Worm (Caenorhabditis elegans) whole organism, late embryonic: Measurements from ENCODE around the gene C28C12.1.

Experiments
- T23F11.4 ChIP-seq: fragments of 200-800 bp; sonication (Bioruptor generic); optimal IDR thresholded peaks from 2 replicates; lab custom pipeline; 2018; ENCODE audit warnings: mild to moderate bottlenecking, missing genetic modification characterization, missing compliant biosample characterization
- ahr-1 ChIP-seq: sonication (generic microtip); optimal IDR thresholded peaks from 2 replicates; lab custom pipeline; 2016; ENCODE audit warnings: missing genetic modification characterization, missing compliant biosample characterization
- ama-1 ChIP-seq: fragments of 150-350 bp; optimal IDR thresholded peaks from 2 replicates; lab custom pipeline; 2014
- ceh-18 ChIP-seq: sonication (generic microtip); optimal IDR thresholded peaks from 2 replicates; lab custom pipeline; 2016; ENCODE audit warnings: missing genetic modification characterization, missing compliant biosample characterization
- ceh-22 ChIP-seq: sonication (generic microtip); optimal IDR thresholded peaks from 2 replicates; lab custom pipeline; 2017; ENCODE audit warnings: missing biosample characterization, missing genetic modification characterization
- ceh-24 ChIP-seq: sonication (generic microtip); optimal IDR thresholded peaks from 2 replicates; lab custom pipeline; 2016; ENCODE audit warnings: mild to moderate bottlenecking, missing genetic modification characterization, missing compliant biosample characterization
- ceh-45 ChIP-seq: fragments of 200-800 bp; sonication (Bioruptor generic); IDR thresholded peaks from 2 replicates; pipeline ENCODE4 v1.3.6; 2022; ENCODE audit warnings: missing genetic modification reagents, missing genetic modification characterization, missing compliant biosample characterization
- ceh-48 ChIP-seq: sonication (generic microtip); optimal IDR thresholded peaks from 2 replicates; lab custom pipeline; 2016; ENCODE audit warnings: missing genetic modification characterization, inconsistent platforms, missing compliant biosample characterization
- ceh-6 ChIP-seq: fragments of 200-800 bp; sonication (Bioruptor generic); optimal IDR thresholded peaks from 2 replicates; lab custom pipeline; 2018; ENCODE audit warnings: mild to moderate bottlenecking, missing genetic modification characterization, missing compliant biosample characterization
- elt-2 ChIP-seq: sonication (generic microtip); optimal IDR thresholded peaks from 2 replicates; lab custom pipeline; 2016; ENCODE audit warnings: missing genetic modification reagents, missing genetic modification characterization, missing compliant biosample characterization
- eyg-1 ChIP-seq: sonication (generic microtip); optimal IDR thresholded peaks from 2 replicates; lab custom pipeline; 2016; ENCODE audit warnings: missing genotype, missing genetic modification characterization, missing compliant biosample characterization
- gmeb-2 ChIP-seq: sonication (generic microtip); optimal IDR thresholded peaks from 2 replicates; lab custom pipeline; 2016; ENCODE audit warnings: missing genetic modification characterization, inconsistent platforms, missing compliant biosample characterization
- hlh-30 ChIP-seq: sonication (generic microtip); optimal IDR thresholded peaks from 2 replicates; lab custom pipeline; 2017; ENCODE audit warnings: antibody characterized with exemption, missing genetic modification characterization, missing compliant biosample characterization; ENCODE audit not compliant: insufficient read depth
- hlh-6 ChIP-seq: sonication (generic microtip); optimal IDR thresholded peaks from 2 replicates; lab custom pipeline; 2016; ENCODE audit warnings: missing genotype, missing genetic modification characterization, missing compliant biosample characterization
- lim-6 ChIP-seq: sonication (generic microtip); optimal IDR thresholded peaks from 2 replicates; lab custom pipeline; 2016; ENCODE audit warnings: missing genetic modification characterization, missing compliant biosample characterization
- madf-2 ChIP-seq: sonication (generic microtip); optimal IDR thresholded peaks from 2 replicates; lab custom pipeline; 2017; ENCODE audit warnings: missing genetic modification characterization, missing compliant biosample characterization
- nfya-1 ChIP-seq: sonication (generic microtip); optimal IDR thresholded peaks from 2 replicates; lab custom pipeline; 2017; ENCODE audit warnings: missing genetic modification characterization, mild to moderate bottlenecking, missing compliant biosample characterization, antibody characterized with exemption, moderate library complexity
- npax-4 ChIP-seq: sonication (generic microtip); optimal IDR thresholded peaks from 2 replicates; lab custom pipeline; 2016; ENCODE audit warnings: missing genetic modification characterization, missing compliant biosample characterization
- odd-2 ChIP-seq: sonication (generic microtip); optimal IDR thresholded peaks from 2 replicates; lab custom pipeline; 2017; ENCODE audit warnings: antibody characterized with exemption, mild to moderate bottlenecking, missing genetic modification characterization, missing compliant biosample characterization
- pag-3 ChIP-seq: sonication (generic microtip); optimal IDR thresholded peaks from 2 replicates; lab custom pipeline; 2016; ENCODE audit warnings: missing compliant biosample characterization, missing genetic modification characterization, borderline replicate concordance
- pqm-1 ChIP-seq: sonication (generic microtip); optimal IDR thresholded peaks from 2 replicates; lab custom pipeline; 2016; ENCODE audit warnings: missing genetic modification characterization, missing compliant biosample characterization
- ref-2 ChIP-seq: sonication (generic microtip); optimal IDR thresholded peaks from 2 replicates; lab custom pipeline; 2016; ENCODE audit warnings: missing genetic modification characterization, missing compliant biosample characterization
- rnt-1 ChIP-seq: sonication (generic microtip); optimal IDR thresholded peaks from 2 replicates; lab custom pipeline; 2016; ENCODE audit warnings: missing genetic modification characterization, missing compliant biosample characterization
- syd-9 ChIP-seq: sonication (generic microtip); optimal IDR thresholded peaks from 2 replicates; lab custom pipeline; 2016; ENCODE audit warnings: mild to moderate bottlenecking, missing genetic modification characterization, moderate library complexity, missing compliant biosample characterization
- ttx-3 ChIP-seq: sonication (generic microtip); optimal IDR thresholded peaks from 2 replicates; lab custom pipeline; 2016; ENCODE audit warnings: missing genetic modification reagents, missing genetic modification characterization, missing compliant biosample characterization
- unc-3 ChIP-seq, 2 experiments: fragments of 200-800 bp in 1 of 2; sonication (Bioruptor generic) in 1 of 2; sonication (generic microtip) in 1 of 2; conservative IDR thresholded peaks in 1 of 2; optimal IDR thresholded peaks in 1 of 2; 2 replicates each; pipeline versions ENCODE4 v1.3.6 to Lab custom; 2016 to 2022; ENCODE audit warnings: missing compliant biosample characterization in 2 of 2, missing genetic modification characterization in 2 of 2, missing genetic modification reagents in 1 of 2
- unc-55 ChIP-seq: sonication (generic microtip); optimal IDR thresholded peaks from 2 replicates; lab custom pipeline; 2017; ENCODE audit warnings: missing biosample characterization, missing genetic modification reagents, missing genetic modification characterization
- ztf-16 ChIP-seq: sonication (generic microtip); optimal IDR thresholded peaks from 2 replicates; lab custom pipeline; 2017; ENCODE audit warnings: missing genetic modification characterization, missing compliant biosample characterization

Gene C28C12.1

ce11 chrIV:8527598-8528012 is 26.1 kb downstream of the C28C12.1 start:
- TF ChIP-seq elt-2 (peak; percentile 95), rnt-1 (peak; percentile 3), ama-1 (lab: Kevin White, UChicago) (no peak), ceh-18 (peak; percentile 68), hlh-30 (peak; percentile 82), ceh-45 (GFP tag; lab: Robert Waterston, UW) (no peak), pqm-1 (peak; percentile 51)

ce11 chrIV:8528345-8528744 is 26.9 kb downstream of the C28C12.1 start:
- TF ChIP-seq gmeb-2 (tag; lab: Kevin White, UChicago) (no peak), elt-2 (peak; percentile 9)

- TF ChIP-seq hlh-6 (tag; lab: Kevin White, UChicago), result no peak
- no peak for TF ChIP-seq ceh-6 (GFP tag; lab: Kevin White, UChicago)
- no peak for TF ChIP-seq pag-3 (tag; lab: Kevin White, UChicago)
- no peak for TF ChIP-seq nfya-1 (tag; lab: Kevin White, UChicago)
- TF ChIP-seq hlh-30, result peak; percentile 58
- no peak for TF ChIP-seq odd-2
- TF ChIP-seq T23F11.4 (GFP tag; lab: Kevin White, UChicago), result no peak
Observed at ce11 chrIV:8529039-8529438, 27.6 kb downstream of the C28C12.1 start.

ce11 chrIV:8530042-8531027 is 28.9 kb downstream of the C28C12.1 start:
- TF ChIP-seq unc-55 (peak; percentile 25), elt-2 (peak; percentile 92), unc-3 (GFP tag; conservative IDR thresholded peaks at IDR 0.05; lab: Robert Waterston, UW) (no peak), unc-3 (tag; optimal IDR thresholded peaks at IDR 0.05; lab: Kevin White, UChicago) (no peak)
- TF ChIP-seq, all 69 proteins: peak for 2

- TF ChIP-seq elt-2 (no peak), madf-2 (no peak), ceh-22 (tag; lab: Kevin White, UChicago) (no peak), ahr-1 (tag; lab: Kevin White, UChicago) (no peak)
Observed at ce11 chrIV:8532024-8532423, 30.5 kb downstream of the C28C12.1 start.

ce11 chrIV:8532796-8533195 is 31.3 kb downstream of the C28C12.1 start:
- TF ChIP-seq unc-55 (no peak), nfya-1 (tag; lab: Kevin White, UChicago) (no peak)
- TF ChIP-seq, all 69 proteins: peak for 0

ce11 chrIV:8534189-8534588 is 32.7 kb downstream of the C28C12.1 start:
- peak; percentile 45 for TF ChIP-seq elt-2
- TF ChIP-seq npax-4, result no peak

- peak; percentile 81 for TF ChIP-seq unc-55
- TF ChIP-seq lim-6 (tag; lab: Kevin White, UChicago), result no peak
Observed at ce11 chrIV:8534997-8535414, 33.5 kb downstream of the C28C12.1 start.

ce11 chrIV:8535946-8536345 is 34.5 kb downstream of the C28C12.1 start:
- no peak for TF ChIP-seq ref-2 (tag; lab: Kevin White, UChicago)
- TF ChIP-seq syd-9 (tag; lab: Kevin White, UChicago), result no peak
- no peak for TF ChIP-seq ztf-16
- no peak for TF ChIP-seq unc-3 (GFP tag; conservative IDR thresholded peaks at IDR 0.05; lab: Robert Waterston, UW)
- TF ChIP-seq unc-3 (tag; optimal IDR thresholded peaks at IDR 0.05; lab: Kevin White, UChicago), result no peak
- TF ChIP-seq eyg-1, result no peak
- no peak for TF ChIP-seq T23F11.4 (GFP tag; lab: Kevin White, UChicago)
- no peak for TF ChIP-seq odd-2
- no peak for TF ChIP-seq ceh-48 (tag; lab: Kevin White, UChicago)
- TF ChIP-seq ceh-24 (tag; lab: Kevin White, UChicago), result no peak
- TF ChIP-seq ttx-3, result no peak
- no peak for TF ChIP-seq ceh-22 (tag; lab: Kevin White, UChicago)
- TF ChIP-seq, all 69 proteins: peak for 0
